Fruit fly (Drosophila melanogaster) whole organism, embryonic: ENCODE results near the gene bmm.

Experiments used
- Atf6 ChIP-seq: fragments of 200-800 bp; sonication (Bioruptor generic); IDR thresholded peaks from 2 replicates; pipeline ENCODE4 v1.3.6; 2022; ENCODE audit warnings: missing biosample characterization, missing genetic modification characterization
- Awh ChIP-seq: fragments of 200-800 bp; sonication (Bioruptor generic); IDR thresholded peaks from 2 replicates; pipeline ENCODE4, ENCODE4 v1.3.6; 2022; ENCODE audit warnings: missing biosample characterization, missing genetic modification characterization
- Bgb ChIP-seq: fragments of 200-800 bp; sonication (Bioruptor generic); IDR thresholded peaks from 2 replicates; pipeline ENCODE4 v1.3.6; 2022; ENCODE audit warnings: missing biosample characterization, missing genetic modification characterization; ENCODE audit not compliant: partially characterized antibody
- Bteb2 ChIP-seq: fragments of 200-800 bp; sonication (Bioruptor generic); optimal IDR thresholded peaks from 2 replicates; lab custom pipeline; 2016; ENCODE audit warnings: missing biosample characterization, missing genetic modification characterization
- CG10565 ChIP-seq: fragments of 200-800 bp; sonication (Bioruptor generic); optimal IDR thresholded peaks from 3 replicates; lab custom pipeline; 2016; ENCODE audit warnings: missing biosample characterization, mild to moderate bottlenecking, missing genetic modification characterization
- CG11504 ChIP-seq: fragments of 200-800 bp; sonication (Bioruptor generic); optimal IDR thresholded peaks from 3 replicates; lab custom pipeline; 2019; ENCODE audit warnings: missing biosample characterization, mild to moderate bottlenecking, missing genetic modification characterization, moderate library complexity
- CG12942 ChIP-seq: fragments of 200-800 bp; sonication (Bioruptor generic); optimal IDR thresholded peaks from 3 replicates; lab custom pipeline; 2016; ENCODE audit warnings: missing biosample characterization, missing genetic modification characterization
- CG14014 ChIP-seq: fragments of 200-800 bp; sonication (Bioruptor generic); IDR thresholded peaks from 2 replicates; pipeline ENCODE4 v1.3.6; 2022; ENCODE audit warnings: missing biosample characterization, missing genetic modification characterization
- CG15269 ChIP-seq: fragments of 200-800 bp; sonication (Bioruptor generic); optimal IDR thresholded peaks from 2 replicates; lab custom pipeline; 2018; ENCODE audit warnings: missing biosample characterization, mild to moderate bottlenecking, missing genetic modification characterization, moderate library complexity
- CG17186 ChIP-seq: fragments of 200-800 bp; sonication (Bioruptor generic); optimal IDR thresholded peaks from 3 replicates; lab custom pipeline; 2017; ENCODE audit warnings: missing biosample characterization, missing genetic modification reagents, missing genetic modification characterization
- CG17612 ChIP-seq: fragments of 200-800 bp; sonication (Bioruptor generic); IDR thresholded peaks from 2 replicates; pipeline ENCODE4 v1.3.6; 2022; ENCODE audit warnings: missing biosample characterization, missing genetic modification characterization
- CG18764 ChIP-seq: fragments of 200-800 bp; sonication (Bioruptor generic); optimal IDR thresholded peaks from 3 replicates; lab custom pipeline; 2016; ENCODE audit warnings: missing biosample characterization, missing genetic modification characterization
- CG2678 ChIP-seq: fragments of 200-800 bp; sonication (Bioruptor generic); optimal IDR thresholded peaks from 3 replicates; lab custom pipeline; 2019; ENCODE audit warnings: missing biosample characterization, mild to moderate bottlenecking, missing genetic modification characterization, moderate library complexity
- CG30403 ChIP-seq: fragments of 200-800 bp; sonication (Bioruptor generic); optimal IDR thresholded peaks from 3 replicates; lab custom pipeline; 2016; ENCODE audit warnings: missing biosample characterization, missing genetic modification characterization
- CG3838 ChIP-seq: fragments of 200-800 bp; sonication (Bioruptor generic); optimal IDR thresholded peaks from 3 replicates; lab custom pipeline; 2016; ENCODE audit warnings: missing biosample characterization, missing genetic modification characterization
- CG4282 ChIP-seq: fragments of 200-800 bp; sonication (Bioruptor generic); optimal IDR thresholded peaks from 2 replicates; lab custom pipeline; 2016; ENCODE audit warnings: missing biosample characterization, missing genetic modification characterization
- CG43689 ChIP-seq: fragments of 200-800 bp; sonication (Bioruptor generic); IDR thresholded peaks from 2 replicates; pipeline ENCODE4 v1.3.6; 2022; ENCODE audit warnings: missing biosample characterization, missing genetic modification characterization
- CG6683 ChIP-seq: fragments of 200-800 bp; sonication (Bioruptor generic); optimal IDR thresholded peaks from 2 replicates; lab custom pipeline; 2017; ENCODE audit warnings: missing biosample characterization, mild to moderate bottlenecking, missing genetic modification characterization, missing genetic modification reagents
- Chrac-16 ChIP-seq: fragments of 200-800 bp; sonication (Bioruptor generic); optimal IDR thresholded peaks from 3 replicates; lab custom pipeline; 2016; ENCODE audit warnings: missing biosample characterization, missing genetic modification characterization
- Doc2 ChIP-seq: fragments of 200-800 bp; sonication (Bioruptor generic); IDR thresholded peaks from 2 replicates; pipeline ENCODE4 v1.3.6; 2022; ENCODE audit warnings: missing biosample characterization, missing genetic modification characterization
- E2f2 ChIP-seq: fragments of 200-800 bp; sonication (Bioruptor generic); IDR thresholded peaks from 2 replicates; pipeline ENCODE4 v1.3.6; 2022; ENCODE audit warnings: missing biosample characterization, missing genetic modification characterization
- Ets97D ChIP-seq: fragments of 200-800 bp; sonication (Bioruptor generic); optimal IDR thresholded peaks from 3 replicates; lab custom pipeline; 2016; ENCODE audit warnings: missing biosample characterization, missing genetic modification characterization
- HLHmδ ChIP-seq: fragments of 200-800 bp; sonication (Bioruptor generic); optimal IDR thresholded peaks from 2 replicates; lab custom pipeline; 2018; ENCODE audit warnings: missing biosample characterization, mild to moderate bottlenecking, missing genetic modification characterization, moderate library complexity
- Hey ChIP-seq: fragments of 200-800 bp; sonication (Bioruptor generic); optimal IDR thresholded peaks from 3 replicates; lab custom pipeline; 2018; ENCODE audit warnings: missing biosample characterization, mild to moderate bottlenecking, missing genetic modification characterization
- Hr3 ChIP-seq: fragments of 200-800 bp; sonication (Bioruptor generic); optimal IDR thresholded peaks from 3 replicates; lab custom pipeline; 2016; ENCODE audit warnings: missing biosample characterization, missing genetic modification characterization
- Hr78 ChIP-seq, 2 experiments: fragments of 200-800 bp in 1 of 2; fragments of >200 bp in 1 of 2; sonication (Bioruptor generic) in 1 of 2; optimal IDR thresholded peaks; 2 replicates each; lab custom pipeline; 2017 to 2019; ENCODE audit warnings: missing biosample characterization in 2 of 2, missing genetic modification characterization in 2 of 2, mild to moderate bottlenecking in 1 of 2, moderate library complexity in 1 of 2
- Lim3 ChIP-seq: fragments of 200-800 bp; sonication (Bioruptor generic); IDR thresholded peaks from 2 replicates; pipeline ENCODE4 v1.3.6; 2022; ENCODE audit warnings: missing biosample characterization, missing genetic modification characterization
- Nf-YA ChIP-seq: fragments of 200-800 bp; sonication (Bioruptor generic); IDR thresholded peaks from 2 replicates; pipeline ENCODE4 v1.3.6; 2022; ENCODE audit warnings: missing biosample characterization, missing genetic modification characterization
- Sin3A ChIP-seq: fragments of >200 bp; optimal IDR thresholded peaks from 2 replicates; lab custom pipeline; 2018
- Trl ChIP-seq, 3 experiments: fragments of >200 bp in 2 of 3; fragments of 200-800 bp in 1 of 3; sonication (Bioruptor generic) in 1 of 3; optimal IDR thresholded peaks; 2 replicates in 1 of 3; 3 replicates in 2 of 3; lab custom pipeline; 2016 to 2017; ENCODE audit warnings: missing biosample characterization in 1 of 3, missing genetic modification characterization in 1 of 3
- cas ChIP-seq: fragments of 200-800 bp; sonication (Bioruptor generic); IDR thresholded peaks from 2 replicates; pipeline ENCODE4 v1.3.6; 2022; ENCODE audit warnings: missing biosample characterization, missing genetic modification characterization
- ci ChIP-seq: fragments of 200-800 bp; sonication (Bioruptor generic); IDR thresholded peaks from 3 replicates; pipeline ENCODE4 v1.3.6; 2022; ENCODE audit warnings: missing biosample characterization, missing genetic modification characterization
- da ChIP-seq: fragments of 200-800 bp; sonication (Bioruptor generic); optimal IDR thresholded peaks from 2 replicates; lab custom pipeline; 2016; ENCODE audit warnings: missing biosample characterization, missing genetic modification characterization
- danr ChIP-seq: fragments of 200-800 bp; sonication (Bioruptor generic); IDR thresholded peaks from 2 replicates; pipeline ENCODE4 v1.3.6; 2022; ENCODE audit warnings: missing biosample characterization, missing genetic modification characterization
- dysf ChIP-seq: fragments of 200-800 bp; sonication (Bioruptor generic); IDR thresholded peaks from 3 replicates; pipeline ENCODE4 v1.3.6; 2022; ENCODE audit warnings: missing biosample characterization, missing genetic modification characterization
- eve ChIP-seq, 2 experiments: fragments of >200 bp; optimal IDR thresholded peaks; 2 replicates each; lab custom pipeline; 2017; ENCODE audit warnings: missing biosample characterization in 2 of 2, missing genetic modification characterization in 2 of 2
- fru ChIP-seq: fragments of >200 bp; optimal IDR thresholded peaks from 2 replicates; lab custom pipeline; 2017
- hkb ChIP-seq, 2 experiments: fragments of 200-800 bp in 1 of 2; fragments of >200 bp in 1 of 2; sonication (Bioruptor generic) in 1 of 2; IDR thresholded peaks in 1 of 2; optimal IDR thresholded peaks in 1 of 2; 2 replicates each; pipeline versions ENCODE4 v1.3.6 to Lab custom; 2017 to 2022; ENCODE audit warnings: missing biosample characterization in 1 of 2, missing genetic modification characterization in 1 of 2
- jigr1 ChIP-seq: fragments of 200-800 bp; sonication (Bioruptor generic); IDR thresholded peaks from 3 replicates; pipeline ENCODE4 v1.3.6; 2022; ENCODE audit warnings: missing biosample characterization, missing genetic modification characterization
- org-1 ChIP-seq: fragments of 200-800 bp; sonication (Bioruptor generic); optimal IDR thresholded peaks from 2 replicates; lab custom pipeline; 2017; ENCODE audit warnings: missing biosample characterization, missing genetic modification characterization
- otp ChIP-seq: fragments of 200-800 bp; sonication (Bioruptor generic); IDR thresholded peaks from 3 replicates; pipeline ENCODE4, ENCODE4 v1.3.6; 2022; ENCODE audit warnings: missing biosample characterization, missing genetic modification characterization
- pnt ChIP-seq: fragments of 200-800 bp; sonication (Bioruptor generic); optimal IDR thresholded peaks from 3 replicates; lab custom pipeline; 2016; ENCODE audit warnings: missing biosample characterization, missing genetic modification characterization
- prd ChIP-seq, 3 experiments: fragments of >200 bp in 2 of 3; fragments of 200-800 bp in 1 of 3; sonication (Bioruptor generic) in 1 of 3; optimal IDR thresholded peaks in 2 of 3; IDR thresholded peaks in 1 of 3; 2 replicates in 2 of 3; 3 replicates in 1 of 3; pipeline versions ENCODE4 v1.3.6 to Lab custom; 2017 to 2022; ENCODE audit warnings: missing biosample characterization in 1 of 3, missing genetic modification characterization in 1 of 3
- pum ChIP-seq: fragments of 200-800 bp; sonication (Bioruptor generic); optimal IDR thresholded peaks from 2 replicates; lab custom pipeline; 2016; ENCODE audit warnings: missing biosample characterization, missing genetic modification characterization
- so ChIP-seq: fragments of 200-800 bp; sonication (Bioruptor generic); IDR thresholded peaks from 3 replicates; pipeline ENCODE4 v1.3.6; 2022; ENCODE audit warnings: missing biosample characterization, missing genetic modification characterization
- tgo ChIP-seq: fragments of 200-800 bp; sonication (Bioruptor generic); IDR thresholded peaks from 3 replicates; pipeline ENCODE4 v1.3.6; 2022; ENCODE audit warnings: missing biosample characterization, missing genetic modification characterization
- unc-4 ChIP-seq: fragments of 200-800 bp; sonication (Bioruptor generic); IDR thresholded peaks from 2 replicates; pipeline ENCODE4 v1.3.6; 2022; ENCODE audit warnings: missing biosample characterization, missing genetic modification characterization; ENCODE audit not compliant: partially characterized antibody
- zen2 ChIP-seq: fragments of 200-800 bp; sonication (Bioruptor generic); IDR thresholded peaks from 3 replicates; pipeline ENCODE4 v1.3.6; 2022; ENCODE audit warnings: missing biosample characterization, missing genetic modification characterization; ENCODE audit not compliant: partially characterized antibody
- zf30C ChIP-seq: fragments of 200-800 bp; sonication (Bioruptor generic); optimal IDR thresholded peaks from 3 replicates; lab custom pipeline; 2018; ENCODE audit warnings: missing biosample characterization, mild to moderate bottlenecking, missing genetic modification characterization

Gene bmm

dm6 chr3L:14759984-14760626 is 26.1 kb downstream of the bmm start (continued):
- no peak for TF ChIP-seq prd (optimal IDR thresholded peaks at IDR 0.05; lab: Kevin White, UChicago)
- peak; percentile 74 for TF ChIP-seq prd (GFP tag; IDR thresholded peaks at IDR 0.05; lab: Robert Waterston, UW)
- peak; percentile 42 for TF ChIP-seq CG6683 (GFP tag; lab: Kevin White, UChicago)
- TF ChIP-seq Bteb2 (GFP tag; lab: Kevin White, UChicago) = peak; percentile 50
- no peak for TF ChIP-seq Hey (tag; lab: Kevin White, UChicago)
- TF ChIP-seq Trl (optimal IDR thresholded peaks at IDR 0.05; lab: Kevin White, UChicago) = peak; percentile 90 to 98
- TF ChIP-seq Trl (GFP tag; optimal IDR thresholded peaks at IDR 0.05; lab: Kevin White, UChicago) = peak; percentile 45
- TF ChIP-seq HLHmδ (GFP tag; lab: Kevin White, UChicago) = no peak
- peak; percentile 81 for TF ChIP-seq Atf6 (GFP tag; lab: Robert Waterston, UW)
- no peak for TF ChIP-seq jigr1
- TF ChIP-seq CG12942 (GFP tag; lab: Kevin White, UChicago) = peak; percentile 59
- peak; percentile 45 for TF ChIP-seq CG18764 (GFP tag; lab: Kevin White, UChicago)
- no peak for TF ChIP-seq hkb (optimal IDR thresholded peaks at IDR 0.05; lab: Kevin White, UChicago)
- TF ChIP-seq hkb (GFP tag; IDR thresholded peaks at IDR 0.05; lab: Robert Waterston, UW) = peak; percentile 66
- TF ChIP-seq CG30403 (GFP tag; lab: Kevin White, UChicago) = peak; percentile 79
- peak; percentile 47; the same call in 1 of the 2 replicates for TF ChIP-seq Awh (GFP tag; lab: Robert Waterston, UW)
- TF ChIP-seq Hr78 (GFP tag; optimal IDR thresholded peaks at IDR 0.05; lab: Kevin White, UChicago) = no peak
- TF ChIP-seq CG14014 (GFP tag; lab: Robert Waterston, UW) = peak; percentile 57; the same call in 1 of the 2 replicates
- peak; percentile 56 for TF ChIP-seq E2f2 (GFP tag; lab: Robert Waterston, UW)
- no peak for TF ChIP-seq cas (GFP tag; lab: Robert Waterston, UW)
- no peak for TF ChIP-seq Ets97D (GFP tag; lab: Kevin White, UChicago)
- peak; percentile 55; the same call in 2 of the 3 replicates for TF ChIP-seq so
- TF ChIP-seq CG3838 (GFP tag; lab: Kevin White, UChicago) = no peak
- no peak for TF ChIP-seq Lim3 (GFP tag; lab: Robert Waterston, UW)
- peak; percentile 46 for TF ChIP-seq pnt
- no peak for TF ChIP-seq da (GFP tag; lab: Kevin White, UChicago)
- TF ChIP-seq CG15269 = peak; percentile 77
- TF ChIP-seq Chrac-16 (GFP tag; lab: Kevin White, UChicago) = peak; percentile 65
- TF ChIP-seq CG4282 = peak; percentile 29
- no peak for TF ChIP-seq org-1 (GFP tag; lab: Kevin White, UChicago)
- peak; percentile 54; the same call in 2 of the 3 replicates for TF ChIP-seq tgo
- no peak for TF ChIP-seq Sin3A (lab: Kevin White, UChicago)
- peak; percentile 30; the same call in 1 of the 2 replicates for TF ChIP-seq unc-4 (GFP tag; lab: Robert Waterston, UW)
- peak; percentile 63 for TF ChIP-seq Hr3
- TF ChIP-seq Bgb (GFP tag; lab: Robert Waterston, UW) = no peak; the same call in 1 of the 2 replicates
- peak; percentile 66 for TF ChIP-seq dysf (GFP tag; lab: Robert Waterston, UW)
- TF ChIP-seq pum (GFP tag; lab: Kevin White, UChicago) = peak; percentile 67
- TF ChIP-seq eve (GFP tag; optimal IDR thresholded peaks at IDR 0.05; lab: Kevin White, UChicago) = peak in 1 of 2 experiments; percentile 90
- peak; percentile 78 for TF ChIP-seq CG2678 (tag; lab: Kevin White, UChicago)
- peak; percentile 33; the same call in 2 of the 3 replicates for TF ChIP-seq otp (GFP tag; lab: Robert Waterston, UW)
- no peak for TF ChIP-seq CG17186 (GFP tag; lab: Kevin White, UChicago)
- no peak for TF ChIP-seq CG17612 (GFP tag; lab: Robert Waterston, UW)
- TF ChIP-seq zen2 (GFP tag; lab: Robert Waterston, UW) = no peak
- TF ChIP-seq CG43689 (GFP tag; lab: Robert Waterston, UW) = peak; percentile 61
- no peak for TF ChIP-seq fru (lab: Kevin White, UChicago)
- TF ChIP-seq Nf-YA (GFP tag; lab: Robert Waterston, UW) = no peak
- peak; percentile 78 for TF ChIP-seq CG11504 (tag; lab: Kevin White, UChicago)
- no peak for TF ChIP-seq danr
- TF ChIP-seq CG10565 (GFP tag; lab: Kevin White, UChicago) = no peak
- TF ChIP-seq Doc2 = no peak
- peak; percentile 93 for TF ChIP-seq zf30C
- TF ChIP-seq ci (GFP tag; lab: Robert Waterston, UW) = peak; percentile 82
